Worm (Caenorhabditis elegans): Measurements from ENCODE around the gene B0416.5.

- TF ChIP-seq pha-4 (tag; optimal IDR thresholded peaks at IDR 0.05): no peak
- TF ChIP-seq sptf-2 (GFP tag; optimal IDR thresholded peaks at IDR 0.05): no peak
- TF ChIP-seq B0261.1 (tag; optimal IDR thresholded peaks at IDR 0.05): no peak
- TF ChIP-seq hsf-1 (GFP tag; IDR thresholded peaks at IDR 0.05): no peak
- TF ChIP-seq egl-44 (GFP tag; IDR thresholded peaks at IDR 0.05): no peak
- TF ChIP-seq Y79H2A.3 (GFP tag; conservative IDR thresholded peaks at IDR 0.05): no peak
- TF ChIP-seq F49E8.2 (tag; optimal IDR thresholded peaks at IDR 0.05; ENCODE audit: insufficient read depth): no peak
- TF ChIP-seq F52B5.7 (tag; optimal IDR thresholded peaks at IDR 0.05): no peak
- TF ChIP-seq mel-28 (tag; optimal IDR thresholded peaks at IDR 0.05; ENCODE audit: borderline replicate concordance): no peak
- no peak for TF ChIP-seq snpc-4 (GFP tag; optimal IDR thresholded peaks at IDR 0.05)
- no peak for TF ChIP-seq snpc-4 (tag; optimal IDR thresholded peaks at IDR 0.05)
Observed at ce11 chrX:9264231-9264630, 6.4 kb downstream of the B0416.5 start, which contains the start of gene F18G5.6.
